Fruit fly (Drosophila melanogaster) whole organism, embryonic: ENCODE data around the gene TwdlF.
A peak's percentile ranks its signal among the peaks of the same experiment; 100 is the strongest.

Source experiments
- Adf1 ChIP-seq: fragments of 200-800 bp; sonication (Bioruptor generic); IDR thresholded peaks from 2 replicates; pipeline ENCODE4 v1.3.6; 2022; ENCODE audit warnings: missing biosample characterization, missing genetic modification characterization
- CG10543 ChIP-seq: fragments of 200-800 bp; sonication (Bioruptor generic); optimal IDR thresholded peaks from 3 replicates; lab custom pipeline; 2017; ENCODE audit warnings: missing biosample characterization, mild to moderate bottlenecking, missing genetic modification characterization, moderate library complexity
- CG11456 ChIP-seq: fragments of 200-800 bp; sonication (Bioruptor generic); IDR thresholded peaks from 3 replicates; pipeline ENCODE4 v1.3.6; 2022; ENCODE audit warnings: missing biosample characterization, missing genetic modification characterization
- CG12744 ChIP-seq: fragments of 200-800 bp; sonication (Bioruptor generic); optimal IDR thresholded peaks from 2 replicates; lab custom pipeline; 2016; ENCODE audit warnings: missing biosample characterization, missing genetic modification characterization
- CG1602 ChIP-seq: fragments of 200-800 bp; sonication (Bioruptor generic); optimal IDR thresholded peaks from 3 replicates; lab custom pipeline; 2016; ENCODE audit warnings: missing biosample characterization, missing genetic modification characterization
- CG18262 ChIP-seq: fragments of 200-800 bp; optimal IDR thresholded peaks from 3 replicates; lab custom pipeline; 2019; ENCODE audit warnings: missing biosample characterization, mild to moderate bottlenecking, missing genetic modification characterization, moderate library complexity
- CG2199 ChIP-seq: fragments of 200-800 bp; sonication (Bioruptor generic); IDR thresholded peaks from 3 replicates; pipeline ENCODE4 v1.3.6; 2022; ENCODE audit warnings: missing biosample characterization, missing genetic modification characterization
- CG31388 ChIP-seq: fragments of 200-800 bp; sonication (Bioruptor generic); optimal IDR thresholded peaks from 2 replicates; lab custom pipeline; 2016; ENCODE audit warnings: missing biosample characterization, missing genetic modification characterization
- CG34376 ChIP-seq: fragments of 200-800 bp; sonication (Bioruptor generic); optimal IDR thresholded peaks from 2 replicates; lab custom pipeline; 2018; ENCODE audit warnings: missing biosample characterization, mild to moderate bottlenecking, missing genetic modification characterization
- CG7372 ChIP-seq: fragments of 200-800 bp; sonication (Bioruptor generic); IDR thresholded peaks from 2 replicates; pipeline ENCODE4 v1.3.6; 2022; ENCODE audit warnings: missing biosample characterization, missing genetic modification characterization
- CG8290 ChIP-seq, 3 experiments: fragments of 200-800 bp; sonication (Bioruptor generic); optimal IDR thresholded peaks; 2 replicates each; lab custom pipeline; 2016 to 2019; ENCODE audit warnings: missing biosample characterization in 3 of 3, missing genetic modification characterization in 3 of 3, mild to moderate bottlenecking in 2 of 3, moderate library complexity in 1 of 3
- Deaf1 ChIP-seq: fragments of 200-800 bp; optimal IDR thresholded peaks from 3 replicates; lab custom pipeline; 2019; ENCODE audit warnings: missing biosample characterization, mild to moderate bottlenecking, missing genetic modification characterization, moderate library complexity
- ERR ChIP-seq: fragments of 200-800 bp; sonication (Bioruptor generic); optimal IDR thresholded peaks from 2 replicates; lab custom pipeline; 2016; ENCODE audit warnings: missing biosample characterization, missing genetic modification characterization
- Hr51 ChIP-seq, 2 experiments: fragments of 200-800 bp; sonication (Bioruptor generic); optimal IDR thresholded peaks; 2 replicates in 1 of 2; 3 replicates in 1 of 2; lab custom pipeline; 2016 to 2018; ENCODE audit warnings: missing biosample characterization in 2 of 2, missing genetic modification characterization in 2 of 2, mild to moderate bottlenecking in 1 of 2, moderate library complexity in 1 of 2
- Med ChIP-seq: fragments of 200-800 bp; sonication (Bioruptor generic); peaks from one replicate; lab custom pipeline; 2016; ENCODE audit warnings: missing biosample characterization, missing genetic modification characterization, mild to moderate bottlenecking, inconsistent platforms, moderate library complexity
- NC2α ChIP-seq: fragments of 200-800 bp; sonication (Bioruptor generic); optimal IDR thresholded peaks from 2 replicates; lab custom pipeline; 2016; ENCODE audit warnings: missing biosample characterization, missing genetic modification characterization
- Pdp1 ChIP-seq, 2 experiments: fragments of 200-800 bp; sonication (Bioruptor generic); optimal IDR thresholded peaks; 3 replicates each; lab custom pipeline; 2016; ENCODE audit warnings: missing biosample characterization in 2 of 2, missing genetic modification characterization in 2 of 2, mild to moderate bottlenecking in 1 of 2, moderate library complexity in 1 of 2
- Sry-β ChIP-seq: fragments of 200-800 bp; sonication (Bioruptor generic); optimal IDR thresholded peaks from 2 replicates; lab custom pipeline; 2018; ENCODE audit warnings: missing biosample characterization, mild to moderate bottlenecking, missing genetic modification characterization, moderate library complexity
- abd-A ChIP-seq: fragments of 200-800 bp; sonication (Bioruptor generic); optimal IDR thresholded peaks from 3 replicates; lab custom pipeline; 2019; ENCODE audit warnings: missing biosample characterization, mild to moderate bottlenecking, missing genetic modification characterization, moderate library complexity
- bbx ChIP-seq: fragments of 200-800 bp; sonication (Bioruptor generic); IDR thresholded peaks from 2 replicates; pipeline ENCODE4 v1.3.6; 2022; ENCODE audit warnings: missing biosample characterization, missing genetic modification characterization; ENCODE audit not compliant: partially characterized antibody
- chinmo ChIP-seq: fragments of 200-800 bp; sonication (Bioruptor generic); IDR thresholded peaks from 4 replicates; pipeline ENCODE4 v1.3.6; 2022; ENCODE audit warnings: missing biosample characterization, missing genetic modification characterization; ENCODE audit not compliant: partially characterized antibody
- cwo ChIP-seq: fragments of 200-800 bp; sonication (Bioruptor generic); optimal IDR thresholded peaks from 3 replicates; lab custom pipeline; 2017; ENCODE audit warnings: missing biosample characterization, missing genetic modification characterization, mild to moderate bottlenecking, moderate library complexity, missing genetic modification reagents
- ewg ChIP-seq: fragments of 200-800 bp; sonication (Bioruptor generic); optimal IDR thresholded peaks from 3 replicates; lab custom pipeline; 2017; ENCODE audit warnings: mild to moderate bottlenecking, missing biosample characterization, missing genetic modification reagents, missing genetic modification characterization
- grn ChIP-seq: fragments of 200-800 bp; sonication (Bioruptor generic); optimal IDR thresholded peaks from 3 replicates; lab custom pipeline; 2017; ENCODE audit warnings: missing biosample characterization, missing genetic modification characterization
- hb ChIP-seq: fragments of 200-800 bp; sonication (Bioruptor generic); IDR thresholded peaks from 3 replicates; pipeline ENCODE4 v1.3.6; 2022; ENCODE audit warnings: missing biosample characterization, missing genetic modification characterization; ENCODE audit not compliant: partially characterized antibody
- klu ChIP-seq: fragments of 200-800 bp; sonication (Bioruptor generic); IDR thresholded peaks from 2 replicates; pipeline ENCODE4 v1.3.6; 2022; ENCODE audit warnings: missing biosample characterization, missing genetic modification characterization
- onecut ChIP-seq: fragments of 200-800 bp; sonication (Bioruptor generic); IDR thresholded peaks from 2 replicates; pipeline ENCODE4 v1.3.6; 2022; ENCODE audit warnings: missing biosample characterization, missing genetic modification characterization
- pfk ChIP-seq: fragments of 200-800 bp; sonication (Bioruptor generic); optimal IDR thresholded peaks from 2 replicates; lab custom pipeline; 2018; ENCODE audit warnings: missing biosample characterization, mild to moderate bottlenecking, missing genetic modification characterization, moderate library complexity
- pros ChIP-seq: fragments of 200-800 bp; sonication (Bioruptor generic); optimal IDR thresholded peaks from 3 replicates; lab custom pipeline; 2019; ENCODE audit warnings: missing biosample characterization, mild to moderate bottlenecking, missing genetic modification characterization, moderate library complexity
- pzg ChIP-seq: fragments of 200-800 bp; sonication (Bioruptor generic); optimal IDR thresholded peaks from 3 replicates; lab custom pipeline; 2018; ENCODE audit warnings: missing biosample characterization, mild to moderate bottlenecking, missing genetic modification characterization, moderate library complexity
- sens ChIP-seq: fragments of 200-800 bp; sonication (Bioruptor generic); peaks from one replicate; lab custom pipeline; 2016; ENCODE audit warnings: missing biosample characterization, missing genetic modification characterization
- so ChIP-seq: fragments of 200-800 bp; sonication (Bioruptor generic); IDR thresholded peaks from 3 replicates; pipeline ENCODE4 v1.3.6; 2022; ENCODE audit warnings: missing biosample characterization, missing genetic modification characterization
- sqz ChIP-seq: fragments of 200-800 bp; sonication (Bioruptor generic); optimal IDR thresholded peaks from 3 replicates; lab custom pipeline; 2018; ENCODE audit warnings: missing biosample characterization, mild to moderate bottlenecking, missing genetic modification characterization
- tll ChIP-seq, 2 experiments: fragments of 200-800 bp in 1 of 2; fragments of >200 bp in 1 of 2; sonication (Bioruptor generic) in 1 of 2; optimal IDR thresholded peaks; 2 replicates each; lab custom pipeline; 2017 to 2019; ENCODE audit warnings: missing biosample characterization in 2 of 2, missing genetic modification characterization in 2 of 2, mild to moderate bottlenecking in 1 of 2, moderate library complexity in 1 of 2
- tna ChIP-seq: fragments of 200-800 bp; sonication (Bioruptor generic); IDR thresholded peaks from 2 replicates; pipeline ENCODE4 v1.3.6; 2022; ENCODE audit warnings: missing biosample characterization, missing genetic modification characterization; ENCODE audit not compliant: partially characterized antibody
- z ChIP-seq: fragments of 200-800 bp; sonication (Bioruptor generic); IDR thresholded peaks from 3 replicates; pipeline ENCODE4 v1.3.6; 2022; ENCODE audit warnings: missing biosample characterization, missing genetic modification characterization
- zen2 ChIP-seq: fragments of 200-800 bp; sonication (Bioruptor generic); IDR thresholded peaks from 3 replicates; pipeline ENCODE4 v1.3.6; 2022; ENCODE audit warnings: missing biosample characterization, missing genetic modification characterization; ENCODE audit not compliant: partially characterized antibody

The TwdlF gene

dm6 chr3R:4281119-4281861 is 34.5 kb downstream of the TwdlF start (continued):
- TF ChIP-seq bbx (GFP tag; lab: Robert Waterston, UW) (peak; percentile 16; the same call in 1 of the 2 replicates), sqz (peak; percentile 9), CG1602 (no peak), ERR (GFP tag; lab: Kevin White, UChicago) (peak; percentile 25), z (GFP tag; lab: Robert Waterston, UW) (peak; percentile 86), CG8290 (GFP tag; optimal IDR thresholded peaks at IDR 0.05; lab: Kevin White, UChicago) (no peak), CG8290 (tag; optimal IDR thresholded peaks at IDR 0.05; lab: Kevin White, UChicago) (peak in 1 of 2 experiments; percentile 38), onecut (peak; percentile 93), CG31388 (GFP tag; lab: Kevin White, UChicago) (no peak), CG11456 (GFP tag; lab: Robert Waterston, UW) (0 out of 3 replicates have a peak, but pooled peaks have one; percentile 49), CG18262 (tag; lab: Kevin White, UChicago) (no peak), ewg (GFP tag; lab: Kevin White, UChicago) (peak; percentile 46), CG10543 (GFP tag; lab: Kevin White, UChicago) (peak; percentile 9), CG7372 (0 out of 2 replicates have a peak, but pooled peaks have one; percentile 23), Med (GFP tag; lab: Kevin White, UChicago) (peak; percentile 63), so (GFP tag; lab: Robert Waterston, UW) (0 out of 3 replicates have a peak, but pooled peaks have one; percentile 21), abd-A (tag; lab: Kevin White, UChicago) (peak; percentile 53), tna (peak; percentile 8; the same call in 1 of the 2 replicates), hb (GFP tag; lab: Robert Waterston, UW) (no peak), CG12744 (peak; percentile 18), sens (GFP tag; lab: Kevin White, UChicago) (peak; percentile 68), Deaf1 (peak; percentile 96), pzg (GFP tag; lab: Kevin White, UChicago) (peak; percentile 7), klu (GFP tag; lab: Robert Waterston, UW) (no peak), grn (GFP tag; lab: Kevin White, UChicago) (peak; percentile 16), CG2199 (GFP tag; lab: Robert Waterston, UW) (0 out of 3 replicates have a peak, but pooled peaks have one; percentile 45), chinmo (GFP tag; lab: Robert Waterston, UW) (0 out of 4 replicates have a peak, but pooled peaks have one; percentile 47), Adf1 (GFP tag; lab: Robert Waterston, UW) (peak; percentile 78), Hr51 (GFP tag; optimal IDR thresholded peaks at IDR 0.05; lab: Kevin White, UChicago) (peak in 1 of 2 experiments; percentile 66), NC2α (GFP tag; lab: Kevin White, UChicago) (no peak), cwo (GFP tag; lab: Kevin White, UChicago) (no peak), zen2 (GFP tag; lab: Robert Waterston, UW) (0 out of 3 replicates have a peak, but pooled peaks have one; percentile 31), tll (GFP tag; optimal IDR thresholded peaks at IDR 0.05; lab: Kevin White, UChicago) (peak in 1 of 2 experiments; percentile 79), pfk (GFP tag; lab: Kevin White, UChicago) (peak; percentile 34), Pdp1 (GFP tag; optimal IDR thresholded peaks at IDR 0.05; lab: Kevin White, UChicago) (peak in 1 of 2 experiments; percentile 89), Sry-β (GFP tag; lab: Kevin White, UChicago) (no peak), pros (GFP tag; lab: Kevin White, UChicago) (peak; percentile 34), CG34376 (GFP tag; lab: Kevin White, UChicago) (peak; percentile 4)
